Worm (Caenorhabditis elegans) whole organism, early embryonic: Measurements from ENCODE around the gene W10C6.2.

ENCODE experiments used
- ama-1 ChIP-seq: fragments of 150-350 bp; optimal IDR thresholded peaks from 2 replicates; lab custom pipeline; 2014
- ceh-36 ChIP-seq: sonication (generic microtip); optimal IDR thresholded peaks from 2 replicates; lab custom pipeline; 2016; ENCODE audit warnings: missing genetic modification characterization, inconsistent platforms, missing compliant biosample characterization
- ets-7 ChIP-seq: sonication (generic microtip); optimal IDR thresholded peaks from 2 replicates; lab custom pipeline; 2016; ENCODE audit warnings: missing genotype, missing genetic modification characterization, missing compliant biosample characterization
- tbx-37 ChIP-seq: fragments of 200-800 bp; sonication (Bioruptor generic); conservative IDR thresholded peaks from 2 replicates; pipeline ENCODE4 v1.3.6; 2022; ENCODE audit warnings: missing genetic modification reagents, missing genetic modification characterization, missing compliant biosample characterization

ce11 chrII:11128989-11129388 is 7.3 kb upstream of the W10C6.2 start, which contains the start of gene F40F8.3:
- TF ChIP-seq ceh-36 (tag; lab: Kevin White, UChicago) (no peak), ets-7 (tag; lab: Kevin White, UChicago) (no peak), tbx-37 (GFP tag; lab: Robert Waterston, UW) (no peak), ama-1 (no peak)
